Worm (Caenorhabditis elegans) whole organism, L1 larva: Measurements from ENCODE around the gene parn-1.

Source experiments
- F16B12.6 ChIP-seq: fragments of 150-350 bp; optimal IDR thresholded peaks from 2 replicates; lab custom pipeline; 2014; ENCODE audit warnings: missing biosample characterization, missing genetic modification characterization
- Y116A8C.19 ChIP-seq: sonication (generic microtip); optimal IDR thresholded peaks from 2 replicates; lab custom pipeline; 2016; ENCODE audit warnings: missing compliant biosample characterization, missing genetic modification characterization, borderline replicate concordance
- aly-2 ChIP-seq: fragments of 150-350 bp; optimal IDR thresholded peaks from 2 replicates; lab custom pipeline; 2014; ENCODE audit warnings: missing biosample characterization, missing genetic modification characterization
- ama-1 ChIP-seq: fragments of 150-350 bp; optimal IDR thresholded peaks from 2 replicates; lab custom pipeline; 2014
- ceh-8 ChIP-seq: fragments of 200-800 bp; sonication (Bioruptor generic); optimal IDR thresholded peaks from 2 replicates; lab custom pipeline; 2018; ENCODE audit warnings: mild to moderate bottlenecking, missing genetic modification characterization, moderate library complexity, missing compliant biosample characterization
- ceh-82 ChIP-seq, 3 experiments: fragments of 150-350 bp in 1 of 3; sonication (generic microtip) in 2 of 3; optimal IDR thresholded peaks; 2 replicates each; lab custom pipeline; 2014 to 2017; ENCODE audit warnings: missing biosample characterization in 3 of 3, missing genetic modification characterization in 3 of 3
- ceh-88 ChIP-seq: fragments of 200-800 bp; sonication (Bioruptor generic); IDR thresholded peaks from 2 replicates; pipeline ENCODE4 v1.3.6; 2022; ENCODE audit warnings: missing genetic modification characterization, missing compliant biosample characterization
- ceh-90 ChIP-seq: sonication (generic microtip); optimal IDR thresholded peaks from 2 replicates; lab custom pipeline; 2016; ENCODE audit warnings: missing genetic modification characterization, missing compliant biosample characterization
- ces-1 ChIP-seq: fragments of 150-350 bp; optimal IDR thresholded peaks from 2 replicates; lab custom pipeline; 2014; ENCODE audit warnings: missing biosample characterization, missing genetic modification reagents, missing genetic modification characterization
- dpl-1 ChIP-seq, 3 experiments: fragments of 150-350 bp in 2 of 3; sonication (generic microtip) in 1 of 3; optimal IDR thresholded peaks; 2 replicates each; lab custom pipeline; 2014 to 2017; ENCODE audit warnings: missing biosample characterization in 3 of 3, missing genetic modification characterization in 3 of 3, missing genetic modification reagents in 3 of 3
- dsc-1 ChIP-seq: sonication (generic microtip); optimal IDR thresholded peaks from 2 replicates; lab custom pipeline; 2016; ENCODE audit warnings: mild to moderate bottlenecking, missing genetic modification characterization, missing compliant biosample characterization
- efl-1 ChIP-seq, 4 experiments: fragments of 150-350 bp; optimal IDR thresholded peaks in 3 of 4; peaks in 1 of 4; 1 replicate in 1 of 4; 2 replicates in 3 of 4; lab custom pipeline; 2014; ENCODE audit warnings: missing biosample characterization in 2 of 4, missing genetic modification characterization in 2 of 4, missing genetic modification reagents in 2 of 4
- egl-13 ChIP-seq: sonication (generic microtip); optimal IDR thresholded peaks from 2 replicates; lab custom pipeline; 2016; ENCODE audit warnings: missing genotype, missing genetic modification reagents, missing genetic modification characterization, missing compliant biosample characterization
- elt-2 ChIP-seq: sonication (generic microtip); optimal IDR thresholded peaks from 2 replicates; lab custom pipeline; 2016; ENCODE audit warnings: missing genetic modification characterization, mild to moderate bottlenecking, inconsistent platforms, missing compliant biosample characterization, missing genetic modification reagents
- ets-5 ChIP-seq: fragments of 200-800 bp; sonication (Bioruptor generic); IDR thresholded peaks from 2 replicates; pipeline ENCODE4 v1.3.6; 2022; ENCODE audit warnings: missing genetic modification characterization, missing compliant biosample characterization
- hlh-17 ChIP-seq: fragments of 200-800 bp; sonication (Bioruptor generic); optimal IDR thresholded peaks from 2 replicates; lab custom pipeline; 2018; ENCODE audit warnings: missing genetic modification characterization, mild to moderate bottlenecking, missing compliant biosample characterization, moderate library complexity, borderline replicate concordance
- hlh-4 ChIP-seq: sonication (generic microtip); optimal IDR thresholded peaks from 2 replicates; lab custom pipeline; 2016; ENCODE audit warnings: mild to moderate bottlenecking, missing genetic modification characterization, missing compliant biosample characterization
- hpl-2 ChIP-seq: fragments of 150-350 bp; optimal IDR thresholded peaks from 2 replicates; lab custom pipeline; 2014; ENCODE audit warnings: missing biosample characterization, missing genetic modification reagents, missing genetic modification characterization
- isw-1 ChIP-seq: fragments of 200-800 bp; sonication (Bioruptor generic); IDR thresholded peaks from 2 replicates; pipeline ENCODE4 v1.3.6; 2022; ENCODE audit warnings: missing genetic modification characterization, missing compliant biosample characterization
- lin-14 ChIP-seq: fragments of 200-800 bp; sonication (Bioruptor generic); optimal IDR thresholded peaks from 2 replicates; lab custom pipeline; 2018; ENCODE audit warnings: mild to moderate bottlenecking, missing genetic modification characterization, moderate library complexity, missing compliant biosample characterization
- lin-15B ChIP-seq: fragments of 150-350 bp; sonication (generic microtip); optimal IDR thresholded peaks from 3 replicates; lab custom pipeline; 2014; ENCODE audit warnings: missing biosample characterization, missing genetic modification characterization
- lin-35 ChIP-seq, 2 experiments: fragments of 150-350 bp; optimal IDR thresholded peaks; 2 replicates each; lab custom pipeline; 2014; ENCODE audit warnings: missing biosample characterization in 2 of 2, missing genetic modification characterization in 2 of 2, missing genetic modification reagents in 2 of 2
- lin-39 ChIP-seq: fragments of 150-350 bp; optimal IDR thresholded peaks from 2 replicates; lab custom pipeline; 2014; ENCODE audit warnings: missing biosample characterization, missing genetic modification reagents, missing genetic modification characterization
- lsy-2 ChIP-seq, 2 experiments: fragments of 150-350 bp; optimal IDR thresholded peaks; 2 replicates each; lab custom pipeline; 2014; ENCODE audit warnings: missing biosample characterization in 2 of 2, missing genetic modification characterization in 2 of 2
- mef-2 ChIP-seq: fragments of 150-350 bp; optimal IDR thresholded peaks from 2 replicates; lab custom pipeline; 2014; ENCODE audit warnings: missing biosample characterization, missing genetic modification characterization
- mep-1 ChIP-seq: fragments of 150-350 bp; optimal IDR thresholded peaks from 2 replicates; lab custom pipeline; 2014; ENCODE audit warnings: missing biosample characterization, missing genetic modification characterization
- nhr-20 ChIP-seq: sonication (generic microtip); optimal IDR thresholded peaks from 2 replicates; lab custom pipeline; 2016; ENCODE audit warnings: mild to moderate bottlenecking, missing genetic modification characterization, missing compliant biosample characterization
- nhr-237 ChIP-seq: fragments of 150-350 bp; optimal IDR thresholded peaks from 2 replicates; lab custom pipeline; 2014; ENCODE audit warnings: missing biosample characterization, missing genetic modification characterization
- nhr-28 ChIP-seq: fragments of 150-350 bp; optimal IDR thresholded peaks from 2 replicates; lab custom pipeline; 2014; ENCODE audit warnings: missing biosample characterization, missing genetic modification characterization
- nhr-47 ChIP-seq: sonication (generic microtip); optimal IDR thresholded peaks from 2 replicates; lab custom pipeline; 2016; ENCODE audit warnings: mild to moderate bottlenecking, missing genetic modification characterization, moderate library complexity, missing compliant biosample characterization
- nhr-71 ChIP-seq: sonication (generic microtip); optimal IDR thresholded peaks from 2 replicates; lab custom pipeline; 2016; ENCODE audit warnings: mild to moderate bottlenecking, missing genetic modification characterization, moderate library complexity, missing compliant biosample characterization
- nhr-76 ChIP-seq: sonication (generic microtip); optimal IDR thresholded peaks from 2 replicates; lab custom pipeline; 2017; ENCODE audit warnings: missing biosample characterization, missing genetic modification characterization
- nhr-77 ChIP-seq: fragments of 150-350 bp; optimal IDR thresholded peaks from 2 replicates; lab custom pipeline; 2014; ENCODE audit warnings: missing biosample characterization, missing genetic modification characterization
- pag-3 ChIP-seq: sonication (generic microtip); optimal IDR thresholded peaks from 2 replicates; lab custom pipeline; 2017; ENCODE audit warnings: missing genetic modification characterization, mild to moderate bottlenecking, missing compliant biosample characterization, antibody characterized with exemption, borderline replicate concordance; ENCODE audit not compliant: insufficient read depth
- pax-3 ChIP-seq: fragments of 200-800 bp; sonication (Bioruptor generic); optimal IDR thresholded peaks from 2 replicates; lab custom pipeline; 2018; ENCODE audit warnings: mild to moderate bottlenecking, missing genetic modification characterization, moderate library complexity, missing compliant biosample characterization
- rnt-1 ChIP-seq: sonication (generic microtip); optimal IDR thresholded peaks from 2 replicates; lab custom pipeline; 2016; ENCODE audit warnings: mild to moderate bottlenecking, missing genetic modification characterization, moderate library complexity, missing compliant biosample characterization
- skn-1 ChIP-seq: fragments of 150-350 bp; optimal IDR thresholded peaks from 2 replicates; lab custom pipeline; 2014; ENCODE audit warnings: missing biosample characterization, missing genetic modification characterization
- snpc-4 ChIP-seq: fragments of 150-350 bp; optimal IDR thresholded peaks from 2 replicates; lab custom pipeline; 2014; ENCODE audit warnings: missing biosample characterization, missing genetic modification characterization
- sptf-1 ChIP-seq: fragments of 150-350 bp; optimal IDR thresholded peaks from 2 replicates; lab custom pipeline; 2014; ENCODE audit warnings: missing biosample characterization, missing genetic modification characterization
- swsn-7 ChIP-seq: sonication (generic microtip); optimal IDR thresholded peaks from 2 replicates; lab custom pipeline; 2016; ENCODE audit warnings: missing genetic modification characterization, missing compliant biosample characterization
- zip-4 ChIP-seq: fragments of 200-800 bp; sonication (Bioruptor generic); optimal IDR thresholded peaks from 2 replicates; lab custom pipeline; 2018; ENCODE audit warnings: mild to moderate bottlenecking, missing genetic modification characterization, moderate library complexity, missing compliant biosample characterization
- ztf-4 ChIP-seq: fragments of 150-350 bp; optimal IDR thresholded peaks from 2 replicates; lab custom pipeline; 2014; ENCODE audit warnings: missing biosample characterization, missing genetic modification characterization

Gene parn-1

DNA sequence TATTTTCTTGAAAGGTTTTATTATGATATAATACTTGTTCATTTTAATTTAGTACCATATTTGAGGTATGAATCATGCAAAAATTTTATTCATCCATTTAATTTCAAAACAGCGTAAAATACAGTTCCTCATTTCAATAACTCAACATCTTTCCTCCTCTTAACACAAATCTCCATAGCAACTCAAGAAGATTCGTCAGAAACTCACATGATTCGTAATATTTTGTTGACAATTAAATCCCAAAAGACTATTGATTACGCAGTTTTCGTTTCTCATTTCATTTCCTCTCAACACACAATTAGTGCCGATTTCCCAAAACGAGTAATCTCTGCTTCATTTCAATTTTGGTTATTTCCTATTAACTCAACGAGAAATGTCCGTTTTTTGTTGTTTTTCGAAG lies 13.2 kb upstream of the parn-1 start, which contains the start of gene R11D1.2:
Gene R11D1.2, plus strand, starts transcription at position 301 of the 400 bp plus-strand sequence.
- no peak for TF ChIP-seq nhr-47 (tag; lab: Kevin White, UChicago)
- no peak for TF ChIP-seq nhr-237 (tag; lab: Kevin White, UChicago)
- TF ChIP-seq pax-3, result no peak
- no peak for TF ChIP-seq ceh-90 (tag; lab: Kevin White, UChicago)
- TF ChIP-seq ceh-8, result peak; percentile 1
- TF ChIP-seq nhr-71 (tag; lab: Kevin White, UChicago), result no peak
- no peak for TF ChIP-seq efl-1 (optimal IDR thresholded peaks at IDR 0.05; lab: Kevin White, UChicago)
- TF ChIP-seq efl-1 (GFP tag; optimal IDR thresholded peaks at IDR 0.05 in 1 of 2; lab: Kevin White, UChicago), result peak in 1 of 2 experiments; percentile 77

DNA sequence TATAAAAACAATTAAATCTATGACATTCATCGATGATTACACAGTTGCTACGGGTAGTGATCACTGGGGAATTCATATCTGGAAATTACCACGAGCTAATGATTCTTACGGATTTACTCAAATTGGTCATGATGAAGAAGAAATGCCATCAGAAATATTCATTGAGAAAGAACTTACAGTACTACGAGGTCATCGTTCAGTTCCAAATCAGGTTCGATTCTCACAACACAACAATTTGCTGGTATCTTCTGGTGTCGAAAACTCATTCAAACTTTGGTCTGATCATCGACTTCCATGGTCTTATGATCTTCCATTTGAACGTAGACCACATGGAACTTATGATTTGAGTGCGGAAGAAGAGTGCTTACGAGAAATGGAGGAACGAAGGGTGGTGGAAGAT lies 11.5 kb upstream of the parn-1 start:
- no peak for TF ChIP-seq efl-1 (optimal IDR thresholded peaks at IDR 0.05; lab: Kevin White, UChicago)
- peak in 1 of 2 experiments; percentile 65 for TF ChIP-seq efl-1 (GFP tag; optimal IDR thresholded peaks at IDR 0.05 in 1 of 2; lab: Kevin White, UChicago)
- TF ChIP-seq pag-3 (tag; lab: Kevin White, UChicago), result no peak

DNA sequence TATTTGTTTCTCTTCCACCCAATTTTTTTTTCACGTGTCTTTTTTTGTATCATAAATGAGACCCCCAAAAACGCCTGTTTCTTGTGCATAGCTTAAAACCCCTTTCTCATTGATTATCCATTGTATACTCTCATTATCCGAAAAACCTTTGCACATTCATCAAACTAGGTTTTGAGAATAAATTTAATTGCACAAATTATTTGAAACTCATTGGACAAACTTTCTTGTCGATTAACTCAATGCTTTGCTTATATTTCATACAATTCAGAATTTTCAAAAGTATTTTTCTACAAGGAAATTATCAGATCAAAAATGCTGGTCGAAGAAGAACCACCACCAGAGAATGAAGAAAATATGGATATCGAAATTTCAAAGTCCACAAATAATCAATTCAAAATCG lies 9.0 kb upstream of the parn-1 start, which contains the start of gene R11D1.1:
Gene R11D1.1, plus strand, starts transcription at position 301 of the 400 bp plus-strand sequence.
- no peak for TF ChIP-seq lin-15B (tag; lab: Kevin White, UChicago)
- TF ChIP-seq mef-2 (tag; lab: Kevin White, UChicago), result no peak
- no peak for TF ChIP-seq hpl-2 (GFP tag; lab: Kevin White, UChicago)
- TF ChIP-seq egl-13 (tag; lab: Kevin White, UChicago), result no peak

DNA sequence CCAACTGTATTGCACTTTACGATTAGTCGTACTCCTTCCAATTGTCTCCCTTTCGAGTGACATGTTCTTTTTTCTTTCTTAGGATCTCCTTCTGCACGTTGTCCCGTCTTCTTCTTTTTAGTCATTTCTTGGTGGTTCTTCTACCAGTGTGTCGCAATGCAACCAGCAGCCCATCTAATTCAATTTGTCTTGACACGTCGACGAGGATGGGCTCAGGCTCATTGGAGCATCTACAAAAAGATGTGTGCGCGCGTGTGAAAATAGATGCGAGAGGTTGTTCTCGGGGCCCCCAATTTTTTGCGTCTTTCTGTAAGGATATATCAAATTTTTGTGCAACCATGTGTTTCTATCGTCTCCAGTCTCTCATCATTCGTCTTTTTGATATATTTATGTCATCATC lies 6.6 kb upstream of the parn-1 start:
- TF ChIP-seq ceh-82 (tag; optimal IDR thresholded peaks at IDR 0.05; lab: Kevin White, UChicago), result no peak
- no peak for TF ChIP-seq nhr-77 (tag; lab: Kevin White, UChicago)
- no peak for TF ChIP-seq nhr-20 (tag; lab: Kevin White, UChicago)
- TF ChIP-seq lin-14 (GFP tag; lab: Kevin White, UChicago), result peak; percentile 73
- TF ChIP-seq dsc-1 (tag; lab: Kevin White, UChicago), result no peak
- TF ChIP-seq swsn-7 (tag; lab: Kevin White, UChicago), result no peak
- peak; percentile 42 for TF ChIP-seq ces-1 (GFP tag; lab: Kevin White, UChicago)
- no peak for TF ChIP-seq hlh-17 (GFP tag; lab: Kevin White, UChicago)
- TF ChIP-seq Y116A8C.19 (tag; lab: Kevin White, UChicago), result no peak
- TF ChIP-seq ets-5, result no peak

DNA sequence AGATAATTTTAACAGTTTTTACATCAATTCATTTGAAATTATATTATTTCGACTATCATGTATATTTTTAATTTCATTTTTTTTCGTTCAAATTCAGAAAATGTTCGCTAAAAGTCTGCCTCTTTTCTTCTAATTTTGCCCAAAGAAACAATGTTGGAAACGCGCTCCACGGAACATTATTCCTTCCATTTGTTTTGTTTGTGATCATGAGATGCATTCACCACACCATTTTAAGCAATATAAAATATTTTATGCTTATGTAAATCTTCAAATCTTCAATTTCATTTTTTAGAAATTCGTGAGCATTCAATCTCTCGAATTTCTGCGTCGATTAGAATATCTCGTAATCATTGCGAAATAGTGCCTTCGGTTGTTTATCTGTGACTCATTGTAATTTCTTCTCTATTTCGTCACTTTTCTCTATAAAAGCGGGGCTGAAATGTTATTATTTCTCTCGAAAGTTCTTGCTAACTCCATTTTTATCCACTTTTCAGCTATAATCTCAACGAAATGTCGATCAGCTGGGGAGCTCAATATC lies 2.4 kb upstream of the parn-1 start, which contains the start of gene istr-1:
Gene istr-1, plus strand, starts transcription at position 495 of the 538 bp plus-strand sequence.
- TF ChIP-seq elt-2, result no peak
- TF ChIP-seq lin-39 (tag; lab: Kevin White, UChicago), result no peak
- TF ChIP-seq aly-2 (tag; lab: Kevin White, UChicago), result no peak
- peak; percentile 12 to 19 for TF ChIP-seq efl-1 (optimal IDR thresholded peaks at IDR 0.05; lab: Kevin White, UChicago)
- TF ChIP-seq efl-1 (GFP tag; optimal IDR thresholded peaks at IDR 0.05 in 1 of 2; lab: Kevin White, UChicago), result peak in 1 of 2 experiments; percentile 25
- no peak for TF ChIP-seq nhr-76 (tag; lab: Kevin White, UChicago)
- TF ChIP-seq lsy-2 (tag; optimal IDR thresholded peaks at IDR 0.05; lab: Kevin White, UChicago), result peak in 1 of 2 experiments; percentile 33
- TF ChIP-seq snpc-4, result peak; percentile 16
- no peak for TF ChIP-seq F16B12.6
- peak; percentile 72 for TF ChIP-seq zip-4 (GFP tag; lab: Kevin White, UChicago)
- TF ChIP-seq ceh-88, result no peak
- peak; percentile 33 to 52 for TF ChIP-seq lin-35 (GFP tag; optimal IDR thresholded peaks at IDR 0.05; lab: Kevin White, UChicago)
- no peak for TF ChIP-seq hlh-4 (tag; lab: Kevin White, UChicago)
- TF ChIP-seq dsc-1 (tag; lab: Kevin White, UChicago), result peak; percentile 5
- peak; percentile 35 for TF ChIP-seq mep-1 (tag; lab: Kevin White, UChicago)
- peak; percentile 33 for TF ChIP-seq nhr-71 (tag; lab: Kevin White, UChicago)
- no peak for TF ChIP-seq nhr-28
- peak; percentile 6 for TF ChIP-seq skn-1
- no peak for TF ChIP-seq swsn-7 (tag; lab: Kevin White, UChicago)
- no peak for TF ChIP-seq ama-1 (lab: Kevin White, UChicago)
- TF ChIP-seq ztf-4, result no peak
- no peak for TF ChIP-seq rnt-1 (tag; lab: Kevin White, UChicago)
- no peak for TF ChIP-seq pag-3 (tag; lab: Kevin White, UChicago)
- TF ChIP-seq dpl-1 (GFP tag; optimal IDR thresholded peaks at IDR 0.05; lab: Kevin White, UChicago), result peak in 2 of 3 experiments; percentile 7 to 51
- TF ChIP-seq sptf-1 (tag; lab: Kevin White, UChicago), result no peak
- TF ChIP-seq isw-1 (GFP tag; lab: Robert Waterston, UW), result no peak
- peak; percentile 53 for TF ChIP-seq lin-14 (GFP tag; lab: Kevin White, UChicago)
